Worm (Caenorhabditis elegans): ENCODE data around the gene F28C1.1.
A peak's percentile ranks its signal among the peaks of the same experiment; 100 is the strongest.

F28C1.1 gene

DNA sequence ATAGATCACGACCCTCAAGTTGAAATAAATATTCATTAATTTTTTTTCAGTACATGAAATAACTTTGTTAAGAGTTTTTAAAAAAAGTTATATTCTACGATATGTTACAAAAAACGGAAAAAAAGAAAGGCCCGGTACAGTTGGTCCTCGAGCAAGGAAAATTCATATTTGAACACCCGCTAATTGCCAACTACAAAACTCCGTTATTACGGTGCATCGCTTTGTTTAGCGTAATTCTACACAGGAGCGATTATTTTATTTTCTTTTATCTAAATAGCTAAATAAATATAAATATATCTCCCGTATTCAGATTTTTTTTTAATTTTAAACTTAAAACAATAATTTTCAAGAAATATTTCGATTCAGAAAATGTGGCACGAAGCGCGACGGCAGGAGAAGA, at the start of gene F28C1.1:
Gene F28C1.1 (plus strand): TSS at position 365 of the 400 bp plus-strand sequence.
- no peak for TF ChIP-seq hmg-4 (GFP tag; optimal IDR thresholded peaks at IDR 0.05)
- peak; percentile 17 for TF ChIP-seq F13C5.2 (tag; optimal IDR thresholded peaks at IDR 0.05)

DNA sequence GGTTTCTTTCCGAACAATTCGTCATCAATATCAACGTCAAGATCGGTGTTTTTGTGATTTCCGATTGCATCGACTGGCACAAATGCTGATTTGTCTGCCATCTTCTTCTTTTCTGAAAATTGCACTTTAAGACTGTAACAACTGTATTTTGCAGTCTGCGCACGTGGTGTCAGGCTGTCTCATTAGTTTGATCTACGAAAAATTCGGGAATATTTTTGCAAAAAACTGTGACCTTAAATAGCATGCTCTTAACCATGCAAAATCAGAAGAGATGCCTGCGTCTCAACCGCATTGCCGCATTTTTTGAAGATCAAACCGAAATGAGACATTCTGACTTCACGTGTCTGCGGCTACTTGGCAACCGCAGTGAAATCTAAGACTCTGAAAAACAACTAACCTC, 49.2 kb upstream of the F28C1.1 start, which contains the start of gene K01D12.7:
Gene K01D12.7 (minus strand): TSS at position 101 of the 400 bp plus-strand sequence.
- TF ChIP-seq tbx-11 (GFP tag; IDR thresholded peaks at IDR 0.05) (no peak), hmg-4 (GFP tag; optimal IDR thresholded peaks at IDR 0.05) (no peak), ama-1 (optimal IDR thresholded peaks at IDR 0.05) (no peak), scrt-1 (GFP tag; IDR thresholded peaks at IDR 0.05) (no peak)

DNA sequence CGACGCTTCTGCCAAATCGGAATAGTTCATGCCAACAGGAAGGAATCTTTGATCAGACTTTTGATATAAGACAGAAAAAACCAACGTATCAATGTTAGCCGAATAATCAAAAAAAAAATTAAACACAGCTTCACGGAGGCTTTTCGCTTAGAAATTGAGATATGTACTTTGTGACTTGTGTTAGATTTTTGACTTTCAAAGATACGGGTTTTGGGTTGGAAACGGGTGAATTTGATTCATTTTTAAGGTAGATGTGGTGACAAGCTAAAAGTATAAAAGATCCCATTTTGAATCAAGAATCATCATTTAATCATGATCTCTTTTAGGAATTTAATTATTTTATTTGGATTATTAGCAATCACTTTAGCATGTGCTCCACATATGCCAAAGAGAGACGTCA, 48.2 kb upstream of the F28C1.1 start, which contains the start of gene K01D12.8:
Gene K01D12.8 (plus strand): TSS at position 301 of the 400 bp plus-strand sequence.
- TF ChIP-seq hmbx-1 (tag; optimal IDR thresholded peaks at IDR 0.05) (no peak), hnd-1 (tag; optimal IDR thresholded peaks at IDR 0.05) (no peak), ama-1 (optimal IDR thresholded peaks at IDR 0.05) (no peak), F13C5.2 (tag; optimal IDR thresholded peaks at IDR 0.05) (no peak), B0310.2 (tag; optimal IDR thresholded peaks at IDR 0.05) (no peak)

DNA sequence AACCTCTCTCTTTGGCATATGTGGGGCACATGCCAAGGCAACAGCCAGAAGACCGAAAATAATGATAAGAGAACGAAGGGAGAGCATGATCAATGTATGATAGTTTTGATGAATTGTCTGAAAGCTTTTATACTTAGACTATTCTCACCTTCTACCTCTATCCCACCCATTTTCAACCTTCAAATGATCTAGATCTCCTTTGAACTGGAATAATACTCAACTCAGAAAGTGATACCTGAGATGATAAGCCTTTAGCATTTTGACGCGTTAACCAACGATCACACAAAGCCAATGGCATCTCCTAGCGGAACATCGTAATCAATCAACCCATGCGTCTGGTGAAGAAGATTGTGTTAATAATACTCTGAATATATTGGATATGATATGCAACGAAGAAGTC, 46.1 kb upstream of the F28C1.1 start, which contains the start of gene K01D12.9:
Gene K01D12.9 (minus strand): TSS at position 101 of the 400 bp plus-strand sequence.
- TF ChIP-seq ceh-36 (tag; optimal IDR thresholded peaks at IDR 0.05) (no peak), pes-1 (GFP tag; IDR thresholded peaks at IDR 0.05) (no peak), tbx-11 (GFP tag; IDR thresholded peaks at IDR 0.05) (no peak), sea-1 (GFP tag; conservative IDR thresholded peaks at IDR 0.05) (no peak), tbx-37 (GFP tag; conservative IDR thresholded peaks at IDR 0.05) (no peak), hmbx-1 (tag; optimal IDR thresholded peaks at IDR 0.05) (no peak), ceh-13 (GFP tag; optimal IDR thresholded peaks at IDR 0.05) (no peak), hnd-1 (tag; optimal IDR thresholded peaks at IDR 0.05) (no peak), ets-7 (tag; optimal IDR thresholded peaks at IDR 0.05) (no peak), hmg-4 (GFP tag; optimal IDR thresholded peaks at IDR 0.05) (no peak), B0310.2 (tag; optimal IDR thresholded peaks at IDR 0.05) (no peak), ama-1 (optimal IDR thresholded peaks at IDR 0.05) (no peak), aly-1 (tag; optimal IDR thresholded peaks at IDR 0.05) (no peak), tra-4 (tag; optimal IDR thresholded peaks at IDR 0.05) (no peak), scrt-1 (GFP tag; IDR thresholded peaks at IDR 0.05) (no peak), F13C5.2 (tag; optimal IDR thresholded peaks at IDR 0.05) (no peak), flt-1 (GFP tag; IDR thresholded peaks at IDR 0.05) (no peak)

DNA sequence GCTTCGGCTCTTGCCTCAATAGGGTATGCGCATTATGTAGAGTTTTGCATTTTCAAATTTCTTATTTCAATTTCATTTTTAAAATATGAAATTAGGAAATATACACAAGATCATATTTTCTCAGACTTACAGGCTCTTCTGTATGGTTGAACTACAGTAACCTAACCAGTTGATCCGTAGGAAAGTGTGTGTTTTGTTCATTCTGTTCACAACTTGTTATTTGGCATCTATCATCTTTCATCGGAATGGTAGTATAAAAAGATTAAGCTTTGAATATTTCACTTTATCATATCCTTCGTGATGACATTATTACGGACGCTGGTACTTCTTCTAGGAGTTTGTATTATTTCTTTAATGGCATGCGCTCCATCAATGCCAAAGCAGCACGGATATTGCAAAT, 44.7 kb upstream of the F28C1.1 start, which contains the start of gene K01D12.10:
Gene K01D12.10 (plus strand): TSS at position 301 of the 400 bp plus-strand sequence.
- TF ChIP-seq sea-1 (GFP tag; conservative IDR thresholded peaks at IDR 0.05), result no peak
- TF ChIP-seq tbx-11 (GFP tag; IDR thresholded peaks at IDR 0.05), result no peak
- no peak for TF ChIP-seq hmbx-1 (tag; optimal IDR thresholded peaks at IDR 0.05)
- TF ChIP-seq pes-1 (GFP tag; IDR thresholded peaks at IDR 0.05), result no peak

DNA sequence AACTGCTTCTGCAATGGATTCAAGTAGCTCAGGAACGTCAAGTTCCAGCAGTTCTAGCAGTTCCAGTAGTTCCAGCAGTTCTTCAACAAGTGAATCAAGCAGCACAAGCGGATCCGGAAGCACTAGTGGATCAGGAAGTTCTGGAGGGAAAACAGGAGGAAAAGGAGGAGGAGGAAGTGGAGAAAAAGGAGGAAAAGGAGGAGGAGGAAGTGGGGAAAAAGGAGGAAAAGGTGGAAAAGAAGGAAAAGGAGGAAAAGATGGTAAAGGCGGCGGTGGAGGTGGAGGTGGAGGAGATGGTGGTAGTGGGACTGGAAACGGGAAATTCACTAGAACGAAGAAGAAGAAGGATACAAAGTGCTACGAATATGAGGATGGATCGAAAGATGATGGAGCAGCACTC, 44.1 kb upstream of the F28C1.1 start:
- no peak for TF ChIP-seq ama-1 (optimal IDR thresholded peaks at IDR 0.05)
- TF ChIP-seq aly-1 (tag; optimal IDR thresholded peaks at IDR 0.05), result no peak
- TF ChIP-seq tbx-37 (GFP tag; conservative IDR thresholded peaks at IDR 0.05), result no peak
- TF ChIP-seq sea-1 (GFP tag; conservative IDR thresholded peaks at IDR 0.05), result no peak
- no peak for TF ChIP-seq ceh-13 (GFP tag; optimal IDR thresholded peaks at IDR 0.05)
- TF ChIP-seq tra-4 (tag; optimal IDR thresholded peaks at IDR 0.05), result no peak
- no peak for TF ChIP-seq hmbx-1 (tag; optimal IDR thresholded peaks at IDR 0.05)
- TF ChIP-seq F13C5.2 (tag; optimal IDR thresholded peaks at IDR 0.05), result no peak
- TF ChIP-seq B0310.2 (tag; optimal IDR thresholded peaks at IDR 0.05), result no peak
- TF ChIP-seq pes-1 (GFP tag; IDR thresholded peaks at IDR 0.05), result no peak

DNA sequence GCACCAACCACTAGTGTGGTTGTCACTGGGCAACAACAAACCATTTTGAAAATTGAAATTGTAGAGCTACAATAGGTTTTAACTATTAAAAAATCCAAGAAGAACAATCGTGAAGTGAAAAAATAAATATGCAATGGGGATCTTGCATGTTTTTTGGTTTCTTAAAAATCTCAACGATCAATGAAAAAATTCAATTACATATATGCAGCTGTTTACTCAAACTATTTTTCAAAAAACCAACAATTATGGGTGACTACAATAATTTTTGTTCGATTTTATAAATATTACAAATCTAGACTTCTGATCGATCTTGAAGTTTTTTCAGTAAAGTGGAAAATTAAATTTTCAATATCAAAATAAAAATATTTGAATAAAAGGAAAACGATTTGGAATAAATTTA, 42.1 kb upstream of the F28C1.1 start, which contains the start of gene cdr-4:
Gene cdr-4 (minus strand): TSS at position 101 of the 400 bp plus-strand sequence.
- TF ChIP-seq tbx-37 (GFP tag; conservative IDR thresholded peaks at IDR 0.05) (no peak), hnd-1 (tag; optimal IDR thresholded peaks at IDR 0.05) (no peak), hmg-4 (GFP tag; optimal IDR thresholded peaks at IDR 0.05) (no peak), scrt-1 (GFP tag; IDR thresholded peaks at IDR 0.05) (no peak), ama-1 (optimal IDR thresholded peaks at IDR 0.05) (no peak), tbx-11 (GFP tag; IDR thresholded peaks at IDR 0.05) (no peak), ceh-13 (GFP tag; optimal IDR thresholded peaks at IDR 0.05) (no peak), pes-1 (GFP tag; IDR thresholded peaks at IDR 0.05) (no peak), sea-1 (GFP tag; conservative IDR thresholded peaks at IDR 0.05) (no peak), flt-1 (GFP tag; IDR thresholded peaks at IDR 0.05) (no peak)

DNA sequence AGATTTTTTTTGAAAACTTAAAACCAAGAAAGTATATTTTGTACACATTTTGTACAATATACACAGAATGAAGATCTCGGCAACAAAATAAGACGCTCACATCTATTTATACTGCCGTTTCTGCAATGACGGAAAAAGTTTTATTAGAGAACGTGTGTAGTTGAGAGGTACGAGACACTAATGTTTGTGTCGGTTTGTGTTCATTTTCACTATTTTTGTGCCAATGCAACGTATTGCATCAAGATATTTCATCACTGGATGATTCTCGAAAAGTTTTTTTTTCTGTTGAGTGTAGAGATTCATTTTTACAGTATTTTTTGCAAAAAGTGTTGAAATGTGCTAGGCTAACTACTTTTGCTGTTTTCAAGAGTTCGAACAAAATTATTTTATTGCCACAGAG, 41.6 kb upstream of the F28C1.1 start:
- no peak for TF ChIP-seq ama-1 (optimal IDR thresholded peaks at IDR 0.05)
- no peak for TF ChIP-seq ets-7 (tag; optimal IDR thresholded peaks at IDR 0.05)
- no peak for TF ChIP-seq ceh-13 (GFP tag; optimal IDR thresholded peaks at IDR 0.05)
- no peak for TF ChIP-seq ceh-36 (tag; optimal IDR thresholded peaks at IDR 0.05)
- no peak for TF ChIP-seq pes-1 (GFP tag; IDR thresholded peaks at IDR 0.05)
- no peak for TF ChIP-seq sea-1 (GFP tag; conservative IDR thresholded peaks at IDR 0.05)
- no peak for TF ChIP-seq tra-4 (tag; optimal IDR thresholded peaks at IDR 0.05)
- no peak for TF ChIP-seq flt-1 (GFP tag; IDR thresholded peaks at IDR 0.05)
- no peak for TF ChIP-seq hmg-4 (GFP tag; optimal IDR thresholded peaks at IDR 0.05)
- no peak for TF ChIP-seq F13C5.2 (tag; optimal IDR thresholded peaks at IDR 0.05)
- TF ChIP-seq scrt-1 (GFP tag; IDR thresholded peaks at IDR 0.05), result no peak
- no peak for TF ChIP-seq tbx-11 (GFP tag; IDR thresholded peaks at IDR 0.05)
- TF ChIP-seq B0310.2 (tag; optimal IDR thresholded peaks at IDR 0.05), result no peak
- TF ChIP-seq tbx-37 (GFP tag; conservative IDR thresholded peaks at IDR 0.05), result no peak
